In genomic region chr2L:18647857-18648652, dm6 we compare ENCODE assay signal across 2 fruit fly cellular contexts.
A peak's percentile ranks its signal among the peaks of the same experiment; 100 is the strongest.
TF ChIP-seq lines count a peak whose summit lies in the region.

No protein-coding gene starts in this region.

TF ChIP-seq in whole organism, embryonic, 481 proteins besides CTCF, POLR2A, EP300 and RAD21 (continued from another document and continues in another):
- TF ChIP-seq CG8290 (GFP tag; optimal IDR thresholded peaks at IDR 0.05; lab: Kevin White, UChicago) (peak; percentile 4), CG8290 (tag; optimal IDR thresholded peaks at IDR 0.05; lab: Kevin White, UChicago) (no peak), dmrt11E (tag; optimal IDR thresholded peaks at IDR 0.05; lab: Kevin White, UChicago) (peak; percentile 59), Dek (tag; optimal IDR thresholded peaks at IDR 0.05; lab: Kevin White, UChicago) (no peak), Mrtf (GFP tag; IDR thresholded peaks at IDR 0.05; lab: Robert Waterston, UW) (no peak), BtbVII (GFP tag; optimal IDR thresholded peaks at IDR 0.05; lab: Kevin White, UChicago) (no peak), Med (GFP tag; lab: Kevin White, UChicago) (peak; percentile 44), CG12769 (tag; optimal IDR thresholded peaks at IDR 0.05; lab: Kevin White, UChicago) (no peak), ro (GFP tag; IDR thresholded peaks at IDR 0.05; lab: Robert Waterston, UW) (no peak), CG1529 (GFP tag; optimal IDR thresholded peaks at IDR 0.05; lab: Kevin White, UChicago) (peak; percentile 27), CG1602 (GFP tag; optimal IDR thresholded peaks at IDR 0.05; lab: Kevin White, UChicago) (no peak), sim (GFP tag; IDR thresholded peaks at IDR 0.05; lab: Robert Waterston, UW) (no peak), CG17385 (GFP tag; optimal IDR thresholded peaks at IDR 0.05; lab: Kevin White, UChicago) (peak; percentile 35), CoRest (tag; optimal IDR thresholded peaks at IDR 0.05; lab: Kevin White, UChicago) (peak; percentile 43), CG6272 (GFP tag; IDR thresholded peaks at IDR 0.05; lab: Robert Waterston, UW) (no peak), Hmr (GFP tag; optimal IDR thresholded peaks at IDR 0.05; lab: Kevin White, UChicago) (peak; percentile 7), CG14667 (GFP tag; IDR thresholded peaks at IDR 0.05; lab: Robert Waterston, UW) (no peak), lbe (GFP tag; optimal IDR thresholded peaks at IDR 0.05; lab: Kevin White, UChicago) (no peak), ken (GFP tag; IDR thresholded peaks at IDR 0.05; lab: Robert Waterston, UW) (0 out of 3 replicates have a peak, but pooled peaks have one; percentile 47), dimm (GFP tag; IDR thresholded peaks at IDR 0.05; lab: Robert Waterston, UW) (0 out of 2 replicates have a peak, but pooled peaks have one; percentile 4), sr (GFP tag; IDR thresholded peaks at IDR 0.05; lab: Robert Waterston, UW) (no peak), fru (optimal IDR thresholded peaks at IDR 0.05; lab: Kevin White, UChicago) (no peak), ATbp (GFP tag; optimal IDR thresholded peaks at IDR 0.05; lab: Kevin White, UChicago) (peak; percentile 6), Jarid2 (GFP tag; optimal IDR thresholded peaks at IDR 0.05; lab: Kevin White, UChicago) (no peak), ash1 (GFP tag; optimal IDR thresholded peaks at IDR 0.05; lab: Kevin White, UChicago) (no peak), Dad (GFP tag; optimal IDR thresholded peaks at IDR 0.05; lab: Kevin White, UChicago) (no peak), CG8765 (GFP tag; IDR thresholded peaks at IDR 0.05; lab: Robert Waterston, UW) (no peak), Gsc (GFP tag; IDR thresholded peaks at IDR 0.05; lab: Robert Waterston, UW) (no peak), sens (GFP tag; lab: Kevin White, UChicago) (peak; percentile 93), CG14860 (GFP tag; IDR thresholded peaks at IDR 0.05; lab: Robert Waterston, UW; ENCODE audit: partially characterized antibody) (no peak), phol (tag; optimal IDR thresholded peaks at IDR 0.05; lab: Kevin White, UChicago) (no peak), sisA (GFP tag; IDR thresholded peaks at IDR 0.05; lab: Robert Waterston, UW) (peak; percentile 52), Hsf (GFP tag; optimal IDR thresholded peaks at IDR 0.05; lab: Kevin White, UChicago) (peak; percentile 36), sc (optimal IDR thresholded peaks at IDR 0.05; lab: Kevin White, UChicago) (no peak), sc (GFP tag; optimal IDR thresholded peaks at IDR 0.05; lab: Kevin White, UChicago) (peak; percentile 7), CG16863 (GFP tag; optimal IDR thresholded peaks at IDR 0.05; lab: Kevin White, UChicago) (peak; percentile 12), Oaz (GFP tag; IDR thresholded peaks at IDR 0.05; lab: Robert Waterston, UW) (0 out of 2 replicates have a peak, but pooled peaks have one; percentile 19), CG4854 (GFP tag; optimal IDR thresholded peaks at IDR 0.05; lab: Kevin White, UChicago) (no peak), CG12219 (GFP tag; optimal IDR thresholded peaks at IDR 0.05; lab: Kevin White, UChicago) (peak; percentile 3), wdn (GFP tag; IDR thresholded peaks at IDR 0.05; lab: Robert Waterston, UW) (no peak), CG11695 (GFP tag; IDR thresholded peaks at IDR 0.05; lab: Robert Waterston, UW) (no peak), fd96Cb (tag; optimal IDR thresholded peaks at IDR 0.05; lab: Kevin White, UChicago) (peak; percentile 23), bsh (GFP tag; optimal IDR thresholded peaks at IDR 0.05; lab: Kevin White, UChicago) (peak; percentile 3 to 77), crol (GFP tag; IDR thresholded peaks at IDR 0.05; lab: Robert Waterston, UW) (no peak), HmgZ (tag; optimal IDR thresholded peaks at IDR 0.05; lab: Kevin White, UChicago) (no peak), lola (GFP tag; optimal IDR thresholded peaks at IDR 0.05; lab: Kevin White, UChicago) (peak in 1 of 3 experiments; percentile 66), disco-r (GFP tag; optimal IDR thresholded peaks at IDR 0.05; lab: Kevin White, UChicago) (no peak), Ssrp (tag; optimal IDR thresholded peaks at IDR 0.05; lab: Kevin White, UChicago) (peak; percentile 62), toy (GFP tag; IDR thresholded peaks at IDR 0.05; lab: Robert Waterston, UW) (no peak), CG18619 (GFP tag; optimal IDR thresholded peaks at IDR 0.05; lab: Kevin White, UChicago) (peak; percentile 14), grau (tag; optimal IDR thresholded peaks at IDR 0.05; lab: Kevin White, UChicago) (peak; percentile 93), nmo (GFP tag; optimal IDR thresholded peaks at IDR 0.05; lab: Kevin White, UChicago) (peak; percentile 56), chif (GFP tag; optimal IDR thresholded peaks at IDR 0.05; lab: Kevin White, UChicago) (peak in 1 of 2 experiments; percentile 40), Oli (tag; optimal IDR thresholded peaks at IDR 0.05; lab: Kevin White, UChicago) (peak; percentile 61), dmrt99B (tag; optimal IDR thresholded peaks at IDR 0.05; lab: Kevin White, UChicago) (peak; percentile 18), Doc3 (GFP tag; IDR thresholded peaks at IDR 0.05; lab: Robert Waterston, UW; ENCODE audit: partially characterized antibody) (no peak), tio (GFP tag; optimal IDR thresholded peaks at IDR 0.05; lab: Kevin White, UChicago) (peak; percentile 36), CG9437 (GFP tag; optimal IDR thresholded peaks at IDR 0.05; lab: Kevin White, UChicago) (peak; percentile 25), CG10979 (tag; optimal IDR thresholded peaks at IDR 0.05; lab: Kevin White, UChicago) (peak; percentile 52), fd3F (GFP tag; optimal IDR thresholded peaks at IDR 0.05; lab: Kevin White, UChicago) (no peak), slbo (GFP tag; IDR thresholded peaks at IDR 0.05; lab: Robert Waterston, UW) (peak; percentile 26; the same call in 1 of the 2 replicates), CG11560 (tag; IDR thresholded peaks at IDR 0.05; lab: Robert Waterston, UW) (no peak), CG12942 (GFP tag; optimal IDR thresholded peaks at IDR 0.05; lab: Kevin White, UChicago) (no peak), HmgD (GFP tag; optimal IDR thresholded peaks at IDR 0.05; lab: Kevin White, UChicago) (no peak), CG13123 (GFP tag; optimal IDR thresholded peaks at IDR 0.05; lab: Kevin White, UChicago) (no peak), Chrac-16 (GFP tag; optimal IDR thresholded peaks at IDR 0.05; lab: Kevin White, UChicago) (peak; percentile 7), fd64A (GFP tag; optimal IDR thresholded peaks at IDR 0.05; lab: Kevin White, UChicago) (peak; percentile 18), Six4 (GFP tag; optimal IDR thresholded peaks at IDR 0.05; lab: Kevin White, UChicago) (no peak)

TF ChIP-seq in whole organism, prepupa, 60 proteins besides CTCF, POLR2A, EP300 and RAD21 (continued from another document):
- TF ChIP-seq spab (GFP tag; optimal IDR thresholded peaks at IDR 0.05; lab: Kevin White, UChicago) (no peak), fd85E (GFP tag; optimal IDR thresholded peaks at IDR 0.05; lab: Kevin White, UChicago) (no peak), Smox (GFP tag; optimal IDR thresholded peaks at IDR 0.05; lab: Kevin White, UChicago) (peak; percentile 67), CG6276 (GFP tag; optimal IDR thresholded peaks at IDR 0.05; lab: Kevin White, UChicago) (no peak), Ets96B (tag; optimal IDR thresholded peaks at IDR 0.05; lab: Kevin White, UChicago) (peak; percentile 68), CG10669 (GFP tag; optimal IDR thresholded peaks at IDR 0.05; lab: Kevin White, UChicago) (peak; percentile 18), fd59A (GFP tag; optimal IDR thresholded peaks at IDR 0.05; lab: Kevin White, UChicago) (peak; percentile 39), salr (GFP tag; optimal IDR thresholded peaks at IDR 0.05; lab: Kevin White, UChicago) (peak; percentile 23 to 56), esn (GFP tag; optimal IDR thresholded peaks at IDR 0.05; lab: Kevin White, UChicago) (peak; percentile 82), CG4318 (GFP tag; optimal IDR thresholded peaks at IDR 0.05; lab: Kevin White, UChicago) (peak; percentile 23), achi (GFP tag; optimal IDR thresholded peaks at IDR 0.05; lab: Kevin White, UChicago) (peak; percentile 64), Eip93F (GFP tag; optimal IDR thresholded peaks at IDR 0.05; lab: Kevin White, UChicago) (no peak), CG6808 (GFP tag; optimal IDR thresholded peaks at IDR 0.05; lab: Kevin White, UChicago) (no peak), eg (GFP tag; IDR thresholded peaks at IDR 0.05; lab: Robert Waterston, UW) (no peak), fkh (GFP tag; optimal IDR thresholded peaks at IDR 0.05; lab: Kevin White, UChicago) (peak; percentile 45), Sox102F (GFP tag; optimal IDR thresholded peaks at IDR 0.05; lab: Kevin White, UChicago) (peak; percentile 78), CG6163 (GFP tag; IDR thresholded peaks at IDR 0.05; lab: Robert Waterston, UW) (peak; percentile 80), CG34406 (GFP tag; optimal IDR thresholded peaks at IDR 0.05; lab: Kevin White, UChicago) (peak; percentile 69), CG11294 (GFP tag; IDR thresholded peaks at IDR 0.05; lab: Robert Waterston, UW) (no peak), Sox15 (GFP tag; optimal IDR thresholded peaks at IDR 0.05; lab: Kevin White, UChicago) (peak; percentile 44), Eip75B (GFP tag; optimal IDR thresholded peaks at IDR 0.05; lab: Kevin White, UChicago) (peak; percentile 76), cyc (GFP tag; optimal IDR thresholded peaks at IDR 0.05; lab: Kevin White, UChicago) (peak; percentile 53), CG1621 (tag; optimal IDR thresholded peaks at IDR 0.05; lab: Kevin White, UChicago) (peak; percentile 47), ss (GFP tag; optimal IDR thresholded peaks at IDR 0.05; lab: Kevin White, UChicago) (peak; percentile 35 to 84), CG3032 (tag; optimal IDR thresholded peaks at IDR 0.05; lab: Kevin White, UChicago) (peak; percentile 11), Gug (GFP tag; IDR thresholded peaks at IDR 0.05; lab: Robert Waterston, UW) (no peak), svp (GFP tag; lab: Kevin White, UChicago) (peak; percentile 79), CG31627 (GFP tag; optimal IDR thresholded peaks at IDR 0.05; lab: Kevin White, UChicago) (peak; percentile 68), CG6792 (GFP tag; optimal IDR thresholded peaks at IDR 0.05; lab: Kevin White, UChicago) (peak; percentile 64), CG8319 (GFP tag; optimal IDR thresholded peaks at IDR 0.05; lab: Kevin White, UChicago) (no peak), acj6 (GFP tag; optimal IDR thresholded peaks at IDR 0.05; lab: Kevin White, UChicago) (peak; percentile 71), CG8632 (GFP tag; optimal IDR thresholded peaks at IDR 0.05; lab: Kevin White, UChicago) (peak; percentile 56), Hr4 (GFP tag; optimal IDR thresholded peaks at IDR 0.05; lab: Kevin White, UChicago) (peak; percentile 78), CG8119 (GFP tag; IDR thresholded peaks at IDR 0.05; lab: Robert Waterston, UW) (peak; percentile 58; the same call in 2 of the 3 replicates), CG11902 (GFP tag; optimal IDR thresholded peaks at IDR 0.05; lab: Kevin White, UChicago) (peak; percentile 30), dsx (GFP tag; optimal IDR thresholded peaks at IDR 0.05; lab: Kevin White, UChicago; ENCODE audit: poor library complexity, severe bottlenecking) (peak; percentile 65), OdsH (GFP tag; optimal IDR thresholded peaks at IDR 0.05; lab: Kevin White, UChicago) (peak; percentile 74)
